Fruit fly (Drosophila melanogaster) whole organism: Measurements from ENCODE around the gene glo.

Experiments used
- CG8478 ChIP-seq: fragments of >200 bp; optimal IDR thresholded peaks from 2 replicates; lab custom pipeline; 2018; ENCODE audit warnings: inconsistent platforms
- Dll ChIP-seq: fragments of >200 bp; optimal IDR thresholded peaks from 2 replicates; lab custom pipeline; 2017
- EcR ChIP-seq, 2 experiments: fragments of >200 bp; optimal IDR thresholded peaks; 2 replicates each; lab custom pipeline; 2017; ENCODE audit warnings: missing biosample characterization in 2 of 2, missing genetic modification characterization in 2 of 2, missing genetic modification reagents in 2 of 2
- pan ChIP-seq: fragments of >200 bp; optimal IDR thresholded peaks from 2 replicates; lab custom pipeline; 2017
- psq ChIP-seq: fragments of >200 bp; optimal IDR thresholded peaks from 2 replicates; lab custom pipeline; 2017
- usp ChIP-seq: fragments of >200 bp; optimal IDR thresholded peaks from 2 replicates; lab custom pipeline; 2017; ENCODE audit warnings: missing biosample characterization, missing genetic modification characterization, mixed read lengths

dm6 chr3R:11807641-11808040 is 11.6 kb downstream of the glo start:
- TF ChIP-seq psq (lab: Kevin White, UChicago) = no peak
- no peak for TF ChIP-seq Dll
- no peak for TF ChIP-seq usp
- no peak for TF ChIP-seq EcR (GFP tag; optimal IDR thresholded peaks at IDR 0.05; lab: Kevin White, UChicago)
- no peak for TF ChIP-seq CG8478 (lab: Kevin White, UChicago)
- TF ChIP-seq pan = no peak
